Worm (Caenorhabditis elegans) whole organism, L4 larva: ENCODE data around the gene ZC262.4.

ENCODE experiments used
- D1046.2 ChIP-seq: fragments of 200-800 bp; sonication (Bioruptor generic); IDR thresholded peaks from 2 replicates; pipeline ENCODE4 v1.3.6; 2022; ENCODE audit warnings: missing genetic modification characterization, missing compliant biosample characterization
- F49E8.2 ChIP-seq: sonication (generic microtip); optimal IDR thresholded peaks from 2 replicates; lab custom pipeline; 2016; ENCODE audit warnings: missing compliant biosample characterization, mild to moderate bottlenecking, missing genetic modification characterization, borderline replicate concordance
- Y5F2A.4 ChIP-seq: fragments of 200-800 bp; sonication (Bioruptor generic); optimal IDR thresholded peaks from 2 replicates; lab custom pipeline; 2018; ENCODE audit warnings: mild to moderate bottlenecking, missing genetic modification characterization, missing compliant biosample characterization
- aha-1 ChIP-seq: fragments of 150-350 bp; peaks from one replicate; lab custom pipeline; 2014; ENCODE audit warnings: missing biosample characterization, missing genetic modification characterization
- ceh-28 ChIP-seq: fragments of 150-350 bp; optimal IDR thresholded peaks from 2 replicates; lab custom pipeline; 2014; ENCODE audit warnings: missing biosample characterization, missing genetic modification reagents, missing genetic modification characterization
- ceh-82 ChIP-seq: sonication (generic microtip); optimal IDR thresholded peaks from 2 replicates; lab custom pipeline; 2017; ENCODE audit warnings: missing biosample characterization, missing genetic modification characterization
- ctbp-1 ChIP-seq: fragments of 200-800 bp; sonication (Bioruptor generic); IDR thresholded peaks from 2 replicates; pipeline ENCODE4 v1.3.6; 2022; ENCODE audit warnings: missing genetic modification reagents, missing genetic modification characterization, missing compliant biosample characterization
- daf-16 ChIP-seq, 3 experiments: sonication (generic microtip); optimal IDR thresholded peaks; 2 replicates each; lab custom pipeline; 2016 to 2017; ENCODE audit warnings: missing genetic modification characterization in 3 of 3, missing genetic modification reagents in 3 of 3, mild to moderate bottlenecking in 2 of 3, missing compliant biosample characterization in 2 of 3, missing biosample characterization in 1 of 3, moderate library complexity in 1 of 3
- daf-19 ChIP-seq: fragments of 200-800 bp; sonication (Bioruptor generic); conservative IDR thresholded peaks from 2 replicates; pipeline ENCODE4 v1.3.6; 2022; ENCODE audit warnings: missing genetic modification characterization, missing compliant biosample characterization
- dmd-6 ChIP-seq: fragments of 200-800 bp; sonication (Bioruptor generic); IDR thresholded peaks from 2 replicates; pipeline ENCODE4 v1.3.6; 2022; ENCODE audit warnings: missing genetic modification reagents, missing genetic modification characterization, missing compliant biosample characterization
- dmd-9 ChIP-seq: fragments of 200-800 bp; sonication (Bioruptor generic); IDR thresholded peaks from 2 replicates; pipeline ENCODE4 v1.3.6; 2022; ENCODE audit warnings: missing genetic modification reagents, missing genetic modification characterization, missing compliant biosample characterization
- duxl-1 ChIP-seq: sonication (generic microtip); optimal IDR thresholded peaks from 2 replicates; lab custom pipeline; 2016; ENCODE audit warnings: mild to moderate bottlenecking, missing genetic modification characterization, moderate library complexity, missing compliant biosample characterization; ENCODE audit not compliant: poor library complexity
- dve-1 ChIP-seq: sonication (generic microtip); optimal IDR thresholded peaks from 2 replicates; lab custom pipeline; 2017; ENCODE audit warnings: antibody characterized with exemption, mild to moderate bottlenecking, missing genetic modification characterization, missing compliant biosample characterization; ENCODE audit not compliant: insufficient read depth
- egl-27 ChIP-seq: sonication (generic microtip); optimal IDR thresholded peaks from 3 replicates; lab custom pipeline; 2017; ENCODE audit warnings: missing biosample characterization, missing genetic modification reagents, missing genetic modification characterization
- egl-43 ChIP-seq: fragments of 200-800 bp; sonication (Bioruptor generic); IDR thresholded peaks from 2 replicates; pipeline ENCODE4 v1.3.6; 2022; ENCODE audit warnings: missing genetic modification reagents, missing genetic modification characterization, missing compliant biosample characterization
- fkh-10 ChIP-seq: fragments of 150-350 bp; optimal IDR thresholded peaks from 2 replicates; lab custom pipeline; 2014; ENCODE audit warnings: missing biosample characterization, missing genetic modification reagents, missing genetic modification characterization
- jun-1 ChIP-seq: fragments of 150-350 bp; optimal IDR thresholded peaks from 2 replicates; lab custom pipeline; 2014; ENCODE audit warnings: missing biosample characterization, missing genetic modification reagents, missing genetic modification characterization
- lim-7 ChIP-seq: fragments of 200-800 bp; sonication (Bioruptor generic); IDR thresholded peaks from 2 replicates; pipeline ENCODE4 v1.3.6; 2022; ENCODE audit warnings: missing genetic modification characterization, missing compliant biosample characterization
- lin-29 ChIP-seq: fragments of 200-800 bp; sonication (Bioruptor generic); IDR thresholded peaks from 2 replicates; pipeline ENCODE4 v1.3.6; 2022; ENCODE audit warnings: missing genetic modification reagents, missing genetic modification characterization, missing compliant biosample characterization
- madf-5 ChIP-seq, 2 experiments: fragments of 200-800 bp; sonication (Bioruptor generic); IDR thresholded peaks; 2 replicates each; pipeline ENCODE4 v1.3.6; 2022; ENCODE audit warnings: missing compliant biosample characterization in 2 of 2, missing genetic modification characterization in 2 of 2
- mep-1 ChIP-seq: fragments of 150-350 bp; sonication (generic microtip); optimal IDR thresholded peaks from 3 replicates; lab custom pipeline; 2014; ENCODE audit warnings: missing biosample characterization, missing genetic modification characterization
- mxl-3 ChIP-seq: fragments of 200-800 bp; sonication (Bioruptor generic); optimal IDR thresholded peaks from 2 replicates; lab custom pipeline; 2018; ENCODE audit warnings: mild to moderate bottlenecking, missing genetic modification characterization, missing compliant biosample characterization
- nhr-10 ChIP-seq: fragments of 150-350 bp; optimal IDR thresholded peaks from 2 replicates; lab custom pipeline; 2014; ENCODE audit warnings: missing biosample characterization, missing genetic modification characterization
- nhr-111 ChIP-seq: fragments of 200-800 bp; sonication (Bioruptor generic); optimal IDR thresholded peaks from 2 replicates; lab custom pipeline; 2018; ENCODE audit warnings: mild to moderate bottlenecking, missing genetic modification characterization, missing compliant biosample characterization
- nhr-28 ChIP-seq: fragments of 150-350 bp; optimal IDR thresholded peaks from 2 replicates; lab custom pipeline; 2014; ENCODE audit warnings: missing biosample characterization, missing genetic modification characterization
- nhr-42 ChIP-seq: fragments of 200-800 bp; sonication (Bioruptor generic); IDR thresholded peaks from 2 replicates; pipeline ENCODE4 v1.3.6; 2022; ENCODE audit warnings: missing genetic modification characterization, missing compliant biosample characterization
- nhr-48 ChIP-seq: sonication (generic microtip); optimal IDR thresholded peaks from 2 replicates; lab custom pipeline; 2016; ENCODE audit warnings: mild to moderate bottlenecking, missing genetic modification characterization, missing compliant biosample characterization
- php-3 ChIP-seq: fragments of 200-800 bp; sonication (Bioruptor generic); IDR thresholded peaks from 2 replicates; pipeline ENCODE4 v1.3.6; 2022; ENCODE audit warnings: missing genetic modification reagents, missing genetic modification characterization, missing compliant biosample characterization
- sdz-12 ChIP-seq: fragments of 200-800 bp; sonication (Bioruptor generic); optimal IDR thresholded peaks from 2 replicates; lab custom pipeline; 2018; ENCODE audit warnings: mild to moderate bottlenecking, missing genetic modification characterization, missing compliant biosample characterization
- tag-97 ChIP-seq: fragments of 200-800 bp; sonication (Bioruptor generic); IDR thresholded peaks from 2 replicates; pipeline ENCODE4 v1.3.6; 2022; ENCODE audit warnings: missing genetic modification characterization, missing compliant biosample characterization
- unc-62 ChIP-seq, 3 experiments: fragments of 150-350 bp in 1 of 3; sonication (generic microtip); optimal IDR thresholded peaks in 2 of 3; peaks in 1 of 3; 1 replicate in 1 of 3; 2 replicates in 2 of 3; lab custom pipeline; 2014 to 2017; ENCODE audit warnings: missing biosample characterization in 3 of 3, missing genetic modification characterization in 3 of 3, missing genetic modification reagents in 3 of 3, missing genotype in 1 of 3
- vab-7 ChIP-seq: fragments of 200-800 bp; sonication (Bioruptor generic); IDR thresholded peaks from 2 replicates; pipeline ENCODE4 v1.3.6; 2022; ENCODE audit warnings: missing genetic modification reagents, missing genetic modification characterization, missing compliant biosample characterization
- zfp-3 ChIP-seq: fragments of 200-800 bp; sonication (Bioruptor generic); conservative IDR thresholded peaks from 2 replicates; pipeline ENCODE4 v1.3.6; 2022; ENCODE audit warnings: missing genetic modification reagents, missing genetic modification characterization, missing compliant biosample characterization
- ztf-7 ChIP-seq: fragments of 150-350 bp; optimal IDR thresholded peaks from 2 replicates; lab custom pipeline; 2014; ENCODE audit warnings: missing biosample characterization, missing genetic modification characterization

The ZC262.4 gene

DNA sequence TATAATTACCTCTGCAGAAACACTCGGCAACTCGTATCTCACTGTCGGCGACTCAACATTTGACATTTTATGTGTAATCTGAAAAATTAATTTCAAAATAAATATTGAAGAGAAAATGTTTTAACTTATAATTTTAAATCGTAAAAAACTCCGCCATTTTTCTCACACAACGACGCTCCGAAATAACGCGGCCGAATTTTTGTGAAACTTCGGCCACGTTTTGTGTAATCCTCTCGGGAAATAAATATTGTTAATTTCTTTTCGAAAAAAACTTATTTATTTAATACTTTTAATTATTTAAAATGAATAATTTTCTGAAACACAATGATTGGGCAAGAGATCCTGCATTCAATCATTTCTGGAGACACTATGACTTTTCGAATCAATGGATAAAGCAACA lies 27.0 kb downstream of the ZC262.4 start, which contains the start of the genes F10E9.7 and F10E9.5 (continued):
- TF ChIP-seq ceh-28 (tag; lab: Kevin White, UChicago), result no peak
- TF ChIP-seq dmd-9 (GFP tag; lab: Robert Waterston, UW), result peak; percentile 96
- peak in 1 of 2 experiments; percentile 27 for TF ChIP-seq daf-16 (GFP tag; optimal IDR thresholded peaks at IDR 0.05; lab: Kevin White, UChicago)
- peak; percentile 56 for TF ChIP-seq daf-16 (tag; optimal IDR thresholded peaks at IDR 0.05; lab: Kevin White, UChicago)
- TF ChIP-seq fkh-10, result peak; percentile 60
- TF ChIP-seq ctbp-1 (GFP tag; lab: Robert Waterston, UW), result no peak
- no peak for TF ChIP-seq nhr-42 (GFP tag; lab: Robert Waterston, UW)
- TF ChIP-seq mep-1 (tag; lab: Kevin White, UChicago), result peak; percentile 87
- peak; percentile 60; the same call in 1 of the 2 replicates for TF ChIP-seq zfp-3 (GFP tag; lab: Robert Waterston, UW)
- peak; percentile 83 for TF ChIP-seq dmd-6
- TF ChIP-seq nhr-28, result peak; percentile 34
- TF ChIP-seq sdz-12 (GFP tag; lab: Kevin White, UChicago), result peak; percentile 68
- TF ChIP-seq duxl-1 (tag; lab: Kevin White, UChicago), result peak; percentile 88
- TF ChIP-seq tag-97 (GFP tag; lab: Robert Waterston, UW), result 0 out of 2 replicates have a peak, but pooled peaks have one; percentile 10
- TF ChIP-seq madf-5 (GFP tag; IDR thresholded peaks at IDR 0.05; lab: Robert Waterston, UW), result peak in 1 of 2 experiments; percentile 61; a peak in 1 of 4 replicates
- peak; percentile 60; the same call in 1 of the 2 replicates for TF ChIP-seq D1046.2 (GFP tag; lab: Robert Waterston, UW)
- no peak for TF ChIP-seq lin-29 (GFP tag; lab: Robert Waterston, UW)
- TF ChIP-seq lim-7, result no peak
- no peak for TF ChIP-seq egl-27

DNA sequence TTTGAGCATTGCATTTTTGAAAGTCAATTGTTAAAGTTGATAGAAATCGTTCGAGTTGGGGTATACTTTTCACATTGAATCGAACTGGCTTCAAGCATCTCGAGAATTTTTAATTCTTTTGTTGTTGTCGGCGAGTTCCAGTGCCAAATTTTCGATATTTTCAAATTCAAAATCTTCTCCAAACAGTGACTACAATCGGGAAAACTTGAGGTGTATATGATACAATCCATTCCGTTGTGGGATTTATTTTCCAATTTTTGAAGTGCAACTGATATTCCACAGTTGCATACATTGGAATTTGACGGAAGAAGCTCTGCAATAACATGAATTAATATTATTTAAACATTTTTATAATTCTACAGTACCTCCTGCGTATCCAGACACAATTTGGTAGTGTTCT lies 28.5 kb downstream of the ZC262.4 start:
- no peak for TF ChIP-seq lim-7
- TF ChIP-seq daf-19, result no peak
- peak in 1 of 2 experiments; percentile 87 for TF ChIP-seq unc-62 (GFP tag; optimal IDR thresholded peaks at IDR 0.05 in 1 of 2; lab: Kevin White, UChicago)
- TF ChIP-seq unc-62 (tag; optimal IDR thresholded peaks at IDR 0.05; lab: Kevin White, UChicago), result no peak
- TF ChIP-seq vab-7 (GFP tag; lab: Robert Waterston, UW), result no peak
- no peak for TF ChIP-seq madf-5 (GFP tag; IDR thresholded peaks at IDR 0.05; lab: Robert Waterston, UW)
- TF ChIP-seq aha-1 (tag; lab: Kevin White, UChicago), result peak; percentile 94
- no peak for TF ChIP-seq dve-1 (tag; lab: Kevin White, UChicago)
- 0 out of 2 replicates have a peak, but pooled peaks have one; percentile 35 for TF ChIP-seq zfp-3 (GFP tag; lab: Robert Waterston, UW)

DNA sequence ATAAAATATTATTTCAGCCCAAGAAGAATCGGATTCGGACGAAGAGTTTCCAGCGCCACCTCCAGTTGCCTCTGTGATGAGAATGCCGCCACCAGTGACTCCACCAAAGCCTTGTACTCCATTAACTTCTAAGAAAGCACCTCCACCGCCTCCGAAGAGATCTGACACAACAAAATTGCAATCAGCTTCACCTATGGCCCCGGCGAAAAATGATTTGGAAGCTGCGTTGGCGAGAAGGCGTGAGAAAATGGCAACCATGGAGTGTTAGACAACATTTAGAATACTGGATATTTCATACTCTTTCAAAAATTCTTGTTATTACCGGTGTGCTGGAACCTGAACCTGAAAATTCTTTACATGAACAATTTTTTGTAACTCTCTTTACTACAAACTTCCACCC lies 29.0 kb downstream of the ZC262.4 start:
- TF ChIP-seq nhr-48 (tag; lab: Kevin White, UChicago), result no peak
- 0 out of 2 replicates have a peak, but pooled peaks have one; percentile 19 for TF ChIP-seq egl-43
- peak; percentile 90 for TF ChIP-seq aha-1 (tag; lab: Kevin White, UChicago)

DNA sequence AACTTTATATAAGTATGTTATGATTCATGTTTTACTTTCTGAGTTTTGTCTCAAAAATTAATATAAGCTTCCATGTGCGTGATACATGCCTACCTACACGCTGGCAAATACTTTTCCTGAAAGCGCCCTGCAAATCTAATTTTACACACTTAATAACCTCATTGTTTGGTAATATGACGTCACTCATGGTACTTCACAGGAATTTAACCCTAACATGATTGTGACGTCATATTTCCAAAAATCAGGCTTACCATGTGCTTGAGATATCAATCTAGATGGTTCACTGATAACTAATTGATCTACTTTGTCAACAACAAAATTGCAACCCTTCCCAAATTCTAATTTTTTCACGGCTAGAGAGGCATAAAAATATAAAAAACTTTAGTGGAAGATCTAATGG lies 30.9 kb downstream of the ZC262.4 start:
- TF ChIP-seq ceh-82 (tag; lab: Kevin White, UChicago) (no peak), ztf-7 (tag; lab: Kevin White, UChicago) (no peak), jun-1 (tag; lab: Kevin White, UChicago) (no peak), mxl-3 (no peak), nhr-10 (tag; lab: Kevin White, UChicago) (no peak), F49E8.2 (tag; lab: Kevin White, UChicago) (no peak), Y5F2A.4 (GFP tag; lab: Kevin White, UChicago) (no peak), madf-5 (GFP tag; IDR thresholded peaks at IDR 0.05; lab: Robert Waterston, UW) (no peak), nhr-111 (GFP tag; lab: Kevin White, UChicago) (no peak), php-3 (GFP tag; lab: Robert Waterston, UW) (no peak)
